Worm (Caenorhabditis elegans) whole organism, early embryonic: ENCODE data around the gene srd-56.

Experiments
- B0310.2 ChIP-seq: sonication (generic microtip); optimal IDR thresholded peaks from 2 replicates; lab custom pipeline; 2016; ENCODE audit warnings: mild to moderate bottlenecking, missing genetic modification characterization, missing compliant biosample characterization
- F13C5.2 ChIP-seq: sonication (generic microtip); optimal IDR thresholded peaks from 2 replicates; lab custom pipeline; 2017; ENCODE audit warnings: mild to moderate bottlenecking, missing genetic modification characterization, inconsistent platforms, missing compliant biosample characterization
- aly-1 ChIP-seq: sonication (generic microtip); optimal IDR thresholded peaks from 2 replicates; lab custom pipeline; 2016; ENCODE audit warnings: missing genetic modification characterization, missing compliant biosample characterization
- ama-1 ChIP-seq: fragments of 150-350 bp; optimal IDR thresholded peaks from 2 replicates; lab custom pipeline; 2014
- ceh-13 ChIP-seq: fragments of 200-800 bp; sonication (Bioruptor generic); optimal IDR thresholded peaks from 2 replicates; lab custom pipeline; 2018; ENCODE audit warnings: mild to moderate bottlenecking, missing genetic modification characterization, missing compliant biosample characterization
- ceh-36 ChIP-seq: sonication (generic microtip); optimal IDR thresholded peaks from 2 replicates; lab custom pipeline; 2016; ENCODE audit warnings: missing genetic modification characterization, inconsistent platforms, missing compliant biosample characterization
- ets-7 ChIP-seq: sonication (generic microtip); optimal IDR thresholded peaks from 2 replicates; lab custom pipeline; 2016; ENCODE audit warnings: missing genotype, missing genetic modification characterization, missing compliant biosample characterization
- flt-1 ChIP-seq: fragments of 200-800 bp; sonication (Bioruptor generic); IDR thresholded peaks from 2 replicates; pipeline ENCODE4 v1.3.6; 2022; ENCODE audit warnings: missing genetic modification characterization, missing compliant biosample characterization
- hmbx-1 ChIP-seq: sonication (generic microtip); optimal IDR thresholded peaks from 2 replicates; lab custom pipeline; 2016; ENCODE audit warnings: mild to moderate bottlenecking, missing genetic modification characterization, missing compliant biosample characterization
- hmg-4 ChIP-seq: fragments of 200-800 bp; sonication (Bioruptor generic); optimal IDR thresholded peaks from 2 replicates; lab custom pipeline; 2018; ENCODE audit warnings: mild to moderate bottlenecking, missing genetic modification characterization, missing compliant biosample characterization
- hnd-1 ChIP-seq: sonication (generic microtip); optimal IDR thresholded peaks from 2 replicates; lab custom pipeline; 2016; ENCODE audit warnings: missing genetic modification characterization, missing compliant biosample characterization
- pes-1 ChIP-seq: fragments of 200-800 bp; sonication (Bioruptor generic); IDR thresholded peaks from 2 replicates; pipeline ENCODE4 v1.3.6; 2022; ENCODE audit warnings: missing genetic modification reagents, missing genetic modification characterization, missing compliant biosample characterization
- scrt-1 ChIP-seq: fragments of 200-800 bp; sonication (Bioruptor generic); IDR thresholded peaks from 2 replicates; pipeline ENCODE4 v1.3.6; 2022; ENCODE audit warnings: missing genetic modification characterization, missing compliant biosample characterization
- sea-1 ChIP-seq: fragments of 200-800 bp; sonication (Bioruptor generic); conservative IDR thresholded peaks from 2 replicates; pipeline ENCODE4 v1.3.6; 2022; ENCODE audit warnings: missing genetic modification characterization, missing compliant biosample characterization
- tbx-11 ChIP-seq: fragments of 200-800 bp; sonication (Bioruptor generic); IDR thresholded peaks from 2 replicates; pipeline ENCODE4 v1.3.6; 2022; ENCODE audit warnings: missing genetic modification characterization, missing compliant biosample characterization
- tbx-37 ChIP-seq: fragments of 200-800 bp; sonication (Bioruptor generic); conservative IDR thresholded peaks from 2 replicates; pipeline ENCODE4 v1.3.6; 2022; ENCODE audit warnings: missing genetic modification reagents, missing genetic modification characterization, missing compliant biosample characterization
- tra-4 ChIP-seq: sonication (generic microtip); optimal IDR thresholded peaks from 2 replicates; lab custom pipeline; 2017; ENCODE audit warnings: missing genetic modification characterization, missing compliant biosample characterization

srd-56 gene

ce11 chrII:7203110-7203509 is at the start of gene srd-56:
Gene srd-56, minus strand, starts transcription at chrII:7203210.
- no peak for TF ChIP-seq flt-1 (GFP tag; lab: Robert Waterston, UW)
- no peak for TF ChIP-seq tbx-37 (GFP tag; lab: Robert Waterston, UW)
- no peak for TF ChIP-seq scrt-1 (GFP tag; lab: Robert Waterston, UW)
- TF ChIP-seq tbx-11 (GFP tag; lab: Robert Waterston, UW), result no peak
- TF ChIP-seq ets-7 (tag; lab: Kevin White, UChicago), result no peak
- no peak for TF ChIP-seq ceh-13 (GFP tag; lab: Kevin White, UChicago)
- TF ChIP-seq pes-1 (GFP tag; lab: Robert Waterston, UW), result no peak
- no peak for TF ChIP-seq hnd-1
- TF ChIP-seq ceh-36 (tag; lab: Kevin White, UChicago), result no peak
- TF ChIP-seq ama-1 (lab: Kevin White, UChicago), result no peak
- TF ChIP-seq hmbx-1 (tag; lab: Kevin White, UChicago), result no peak
- TF ChIP-seq tra-4, result no peak
- no peak for TF ChIP-seq B0310.2
- TF ChIP-seq hmg-4 (GFP tag; lab: Kevin White, UChicago), result no peak
- no peak for TF ChIP-seq F13C5.2 (tag; lab: Kevin White, UChicago)

ce11 chrII:7251978-7252377 is 49.0 kb upstream of the srd-56 start, which contains the start of the genes prx-13 and ada-2:
Gene prx-13, minus strand, starts transcription at chrII:7252015.
Gene ada-2, plus strand, starts transcription at chrII:7252259.
- TF ChIP-seq F13C5.2 (tag; lab: Kevin White, UChicago) (no peak), ceh-36 (tag; lab: Kevin White, UChicago) (no peak), hmg-4 (GFP tag; lab: Kevin White, UChicago) (no peak), hnd-1 (no peak)

ce11 chrII:7245576-7245975 is 42.6 kb upstream of the srd-56 start, which contains the start of gene skpo-3:
Gene skpo-3, plus strand, starts transcription at chrII:7245876.
- TF ChIP-seq hmg-4 (GFP tag; lab: Kevin White, UChicago) (no peak), scrt-1 (GFP tag; lab: Robert Waterston, UW) (no peak), ama-1 (lab: Kevin White, UChicago) (no peak), tbx-37 (GFP tag; lab: Robert Waterston, UW) (no peak), ceh-36 (tag; lab: Kevin White, UChicago) (no peak), ets-7 (tag; lab: Kevin White, UChicago) (no peak), flt-1 (GFP tag; lab: Robert Waterston, UW) (no peak)

ce11 chrII:7242754-7243153 is 39.7 kb upstream of the srd-56 start:
- TF ChIP-seq ama-1 (lab: Kevin White, UChicago) (no peak), tbx-37 (GFP tag; lab: Robert Waterston, UW) (no peak), pes-1 (GFP tag; lab: Robert Waterston, UW) (no peak), ets-7 (tag; lab: Kevin White, UChicago) (no peak), sea-1 (GFP tag; lab: Robert Waterston, UW) (no peak), F13C5.2 (tag; lab: Kevin White, UChicago) (no peak)

- TF ChIP-seq F13C5.2 (tag; lab: Kevin White, UChicago) (no peak), ets-7 (tag; lab: Kevin White, UChicago) (no peak), flt-1 (GFP tag; lab: Robert Waterston, UW) (no peak), aly-1 (tag; lab: Kevin White, UChicago) (no peak), pes-1 (GFP tag; lab: Robert Waterston, UW) (no peak), hmbx-1 (tag; lab: Kevin White, UChicago) (no peak), scrt-1 (GFP tag; lab: Robert Waterston, UW) (no peak), hmg-4 (GFP tag; lab: Kevin White, UChicago) (no peak), ceh-13 (GFP tag; lab: Kevin White, UChicago) (no peak), B0310.2 (no peak), ama-1 (lab: Kevin White, UChicago) (no peak), tbx-37 (GFP tag; lab: Robert Waterston, UW) (no peak), tbx-11 (GFP tag; lab: Robert Waterston, UW) (no peak), ceh-36 (tag; lab: Kevin White, UChicago) (no peak), hnd-1 (no peak), sea-1 (GFP tag; lab: Robert Waterston, UW) (no peak), tra-4 (no peak)
These were observed 36.7 kb upstream of the srd-56 start for ce11 chrII:7239705-7240104.

- no peak for TF ChIP-seq F13C5.2 (tag; lab: Kevin White, UChicago)
- no peak for TF ChIP-seq flt-1 (GFP tag; lab: Robert Waterston, UW)
- no peak for TF ChIP-seq scrt-1 (GFP tag; lab: Robert Waterston, UW)
- TF ChIP-seq B0310.2, result no peak
- TF ChIP-seq ets-7 (tag; lab: Kevin White, UChicago), result no peak
- no peak for TF ChIP-seq hmbx-1 (tag; lab: Kevin White, UChicago)
These were observed 35.8 kb upstream of the srd-56 start for ce11 chrII:7238791-7239190.

- TF ChIP-seq hmg-4 (GFP tag; lab: Kevin White, UChicago) (no peak), tra-4 (no peak), flt-1 (GFP tag; lab: Robert Waterston, UW) (no peak), hmbx-1 (tag; lab: Kevin White, UChicago) (no peak), ets-7 (tag; lab: Kevin White, UChicago) (no peak), ama-1 (lab: Kevin White, UChicago) (no peak), aly-1 (tag; lab: Kevin White, UChicago) (no peak), ceh-36 (tag; lab: Kevin White, UChicago) (no peak), pes-1 (GFP tag; lab: Robert Waterston, UW) (no peak), sea-1 (GFP tag; lab: Robert Waterston, UW) (no peak), hnd-1 (no peak), F13C5.2 (tag; lab: Kevin White, UChicago) (no peak), B0310.2 (no peak), tbx-11 (GFP tag; lab: Robert Waterston, UW) (no peak), scrt-1 (GFP tag; lab: Robert Waterston, UW) (no peak), tbx-37 (GFP tag; lab: Robert Waterston, UW) (no peak)
These were observed 35.2 kb upstream of the srd-56 start, which contains the start of gene aqp-1 for ce11 chrII:7238248-7238647. Gene aqp-1, minus strand, starts transcription at chrII:7238349.
